Fruit fly (Drosophila melanogaster): Measurements from ENCODE around the gene Mcr.
A peak's percentile ranks its signal among the peaks of the same experiment; 100 is the strongest.

Mcr gene

dm6 chr2L:8099615-8100375 is 17.0 kb upstream of the Mcr start (continued):
- TF ChIP-seq Trl (optimal IDR thresholded peaks at IDR 0.05) = peak in 1 of 2 experiments; percentile 26
- no peak for TF ChIP-seq Trl (GFP tag; optimal IDR thresholded peaks at IDR 0.05)
- TF ChIP-seq CG8290 (GFP tag; optimal IDR thresholded peaks at IDR 0.05) = no peak
- peak in 1 of 2 experiments; percentile 55 for TF ChIP-seq CG8290 (tag; optimal IDR thresholded peaks at IDR 0.05)
- peak; percentile 13 for TF ChIP-seq az2 (GFP tag; optimal IDR thresholded peaks at IDR 0.05)
- TF ChIP-seq schlank (tag; optimal IDR thresholded peaks at IDR 0.05) = no peak
- TF ChIP-seq eyg (GFP tag; optimal IDR thresholded peaks at IDR 0.05) = no peak
- TF ChIP-seq cg (GFP tag; optimal IDR thresholded peaks at IDR 0.05) = peak; percentile 55
- TF ChIP-seq tap (tag; optimal IDR thresholded peaks at IDR 0.05) = no peak
- TF ChIP-seq crol (GFP tag; IDR thresholded peaks at IDR 0.05) = peak; percentile 97
- peak; percentile 27 for TF ChIP-seq mirr (GFP tag; optimal IDR thresholded peaks at IDR 0.05)
- no peak for TF ChIP-seq ttk (GFP tag; IDR thresholded peaks at IDR 0.05)
- TF ChIP-seq ap (GFP tag; IDR thresholded peaks at IDR 0.05) = no peak
- peak; percentile 7 for TF ChIP-seq CG7987 (GFP tag; optimal IDR thresholded peaks at IDR 0.05)
- 0 out of 3 replicates have a peak, but pooled peaks have one; percentile 10 for TF ChIP-seq ci (GFP tag; IDR thresholded peaks at IDR 0.05)
- 0 out of 2 replicates have a peak, but pooled peaks have one; percentile 31 for TF ChIP-seq CG42726 (GFP tag; IDR thresholded peaks at IDR 0.05; ENCODE audit: partially characterized antibody)
- TF ChIP-seq CG10321 (GFP tag; IDR thresholded peaks at IDR 0.05) = peak; percentile 81
- 0 out of 3 replicates have a peak, but pooled peaks have one; percentile 48 for TF ChIP-seq CG6791 (GFP tag; IDR thresholded peaks at IDR 0.05; ENCODE audit: partially characterized antibody)
- TF ChIP-seq stwl (tag; optimal IDR thresholded peaks at IDR 0.05) = peak; percentile 16
- no peak for TF ChIP-seq CG7963 (GFP tag; IDR thresholded peaks at IDR 0.05; ENCODE audit: partially characterized antibody)

- TF ChIP-seq run (tag; optimal IDR thresholded peaks at IDR 0.05) (no peak), sr (GFP tag; IDR thresholded peaks at IDR 0.05) (0 out of 3 replicates have a peak, but pooled peaks have one; percentile 3), Six4 (GFP tag; optimal IDR thresholded peaks at IDR 0.05) (no peak), sug (tag; optimal IDR thresholded peaks at IDR 0.05) (peak; percentile 60), Rfx (GFP tag; IDR thresholded peaks at IDR 0.05) (0 out of 2 replicates have a peak, but pooled peaks have one; percentile 10), sd (tag; optimal IDR thresholded peaks at IDR 0.05) (peak; percentile 95), Nf-YA (GFP tag; IDR thresholded peaks at IDR 0.05) (0 out of 2 replicates have a peak, but pooled peaks have one; percentile 7), Blimp-1 (GFP tag; optimal IDR thresholded peaks at IDR 0.05) (no peak), CG12769 (tag; optimal IDR thresholded peaks at IDR 0.05) (peak; percentile 73), chinmo (GFP tag; IDR thresholded peaks at IDR 0.05; ENCODE audit: partially characterized antibody) (peak; percentile 67; the same call in 1 of the 4 replicates), Dbx (GFP tag; IDR thresholded peaks at IDR 0.05) (peak; percentile 34; the same call in 1 of the 3 replicates), CG2678 (tag; optimal IDR thresholded peaks at IDR 0.05) (no peak), crol (GFP tag; IDR thresholded peaks at IDR 0.05) (peak; percentile 28; the same call in 1 of the 2 replicates)
Observed at dm6 chr2L:8099050-8099449, 16.3 kb upstream of the Mcr start.

- TF ChIP-seq cad (GFP tag; optimal IDR thresholded peaks at IDR 0.05) (peak; percentile 66), Hr51 (GFP tag; optimal IDR thresholded peaks at IDR 0.05) (peak in 1 of 2 experiments; percentile 2), CG8281 (tag; optimal IDR thresholded peaks at IDR 0.05) (peak; percentile 94), fru (optimal IDR thresholded peaks at IDR 0.05) (no peak), Pdp1 (GFP tag; optimal IDR thresholded peaks at IDR 0.05) (peak in 1 of 2 experiments; percentile 78), CG17802 (tag; optimal IDR thresholded peaks at IDR 0.05) (no peak), otp (GFP tag; IDR thresholded peaks at IDR 0.05) (0 out of 3 replicates have a peak, but pooled peaks have one; percentile 20), stc (GFP tag; IDR thresholded peaks at IDR 0.05) (0 out of 2 replicates have a peak, but pooled peaks have one; percentile 41), CG12391 (tag; optimal IDR thresholded peaks at IDR 0.05) (peak; percentile 4), Dref (GFP tag; IDR thresholded peaks at IDR 0.05) (no peak), cwo (GFP tag; optimal IDR thresholded peaks at IDR 0.05) (peak; percentile 89), CG7745 (tag; optimal IDR thresholded peaks at IDR 0.05) (peak; percentile 90), bbx (GFP tag; IDR thresholded peaks at IDR 0.05; ENCODE audit: partially characterized antibody) (0 out of 2 replicates have a peak, but pooled peaks have one; percentile 43)
Observed at dm6 chr2L:8097964-8098945, 15.5 kb upstream of the Mcr start.
